Worm (Caenorhabditis elegans) whole organism, L3 larva: ENCODE results near the gene elo-8.

ENCODE experiments used
- R02D3.7 ChIP-seq: fragments of 150-350 bp; optimal IDR thresholded peaks from 2 replicates; lab custom pipeline; 2014; ENCODE audit warnings: missing biosample characterization, missing genetic modification characterization
- ZK546.5 ChIP-seq: sonication (generic microtip); optimal IDR thresholded peaks from 2 replicates; lab custom pipeline; 2017; ENCODE audit warnings: missing biosample characterization, missing genetic modification characterization
- ama-1 ChIP-seq: fragments of 150-350 bp; optimal IDR thresholded peaks from 2 replicates; lab custom pipeline; 2018
- ceh-16 ChIP-seq: sonication (generic microtip); optimal IDR thresholded peaks from 2 replicates; lab custom pipeline; 2017; ENCODE audit warnings: missing biosample characterization, missing genetic modification characterization
- ceh-28 ChIP-seq: fragments of 150-350 bp; optimal IDR thresholded peaks from 2 replicates; lab custom pipeline; 2014; ENCODE audit warnings: missing biosample characterization, missing genetic modification reagents, missing genetic modification characterization
- ceh-9 ChIP-seq: sonication (generic microtip); optimal IDR thresholded peaks from 2 replicates; lab custom pipeline; 2018; ENCODE audit warnings: missing biosample characterization, missing genetic modification characterization
- daf-12 ChIP-seq: fragments of 150-350 bp; optimal IDR thresholded peaks from 2 replicates; lab custom pipeline; 2014; ENCODE audit warnings: missing biosample characterization, missing genetic modification reagents, missing genetic modification characterization
- egl-27 ChIP-seq: sonication (generic microtip); optimal IDR thresholded peaks from 4 replicates; lab custom pipeline; 2017; ENCODE audit warnings: missing biosample characterization, missing genetic modification reagents, missing genetic modification characterization
- elt-2 ChIP-seq: sonication (generic microtip); optimal IDR thresholded peaks from 2 replicates; lab custom pipeline; 2016; ENCODE audit warnings: missing genetic modification reagents, mild to moderate bottlenecking, missing genetic modification characterization, missing compliant biosample characterization
- eor-1 ChIP-seq, 2 experiments: fragments of 150-350 bp; optimal IDR thresholded peaks; 2 replicates each; lab custom pipeline; 2014 to 2018; ENCODE audit warnings: missing biosample characterization in 2 of 2, missing genetic modification characterization in 2 of 2
- fkh-10 ChIP-seq: sonication (generic microtip); optimal IDR thresholded peaks from 2 replicates; lab custom pipeline; 2017; ENCODE audit warnings: missing biosample characterization, missing genetic modification reagents, missing genetic modification characterization
- fkh-2 ChIP-seq: fragments of 150-350 bp; optimal IDR thresholded peaks from 2 replicates; lab custom pipeline; 2014; ENCODE audit warnings: missing biosample characterization, missing genetic modification reagents, missing genetic modification characterization
- fos-1 ChIP-seq: fragments of 150-350 bp; optimal IDR thresholded peaks from 2 replicates; lab custom pipeline; 2014; ENCODE audit warnings: missing biosample characterization, missing genetic modification characterization
- hmg-11 ChIP-seq: sonication (generic microtip); optimal IDR thresholded peaks from 2 replicates; lab custom pipeline; 2016; ENCODE audit warnings: missing genetic modification characterization, missing compliant biosample characterization
- jun-1 ChIP-seq: fragments of 150-350 bp; optimal IDR thresholded peaks from 2 replicates; lab custom pipeline; 2014; ENCODE audit warnings: missing biosample characterization, missing genetic modification reagents, missing genetic modification characterization
- lin-15B ChIP-seq: fragments of 150-350 bp; optimal IDR thresholded peaks from 2 replicates; lab custom pipeline; 2014; ENCODE audit warnings: missing biosample characterization, missing genetic modification characterization
- lin-39 ChIP-seq: fragments of 150-350 bp; optimal IDR thresholded peaks from 2 replicates; lab custom pipeline; 2018; ENCODE audit warnings: missing biosample characterization, missing genetic modification reagents, missing genetic modification characterization
- lsy-12 ChIP-seq: sonication (generic microtip); optimal IDR thresholded peaks from 2 replicates; lab custom pipeline; 2016; ENCODE audit warnings: mild to moderate bottlenecking, missing genetic modification characterization, missing compliant biosample characterization
- mdl-1 ChIP-seq: fragments of 150-350 bp; optimal IDR thresholded peaks from 2 replicates; lab custom pipeline; 2014; ENCODE audit warnings: missing biosample characterization, missing genetic modification characterization
- mml-1 ChIP-seq: fragments of 150-350 bp; sonication (generic microtip); optimal IDR thresholded peaks from 3 replicates; lab custom pipeline; 2014; ENCODE audit warnings: missing biosample characterization, missing genetic modification characterization
- nhr-11 ChIP-seq: fragments of 150-350 bp; optimal IDR thresholded peaks from 2 replicates; lab custom pipeline; 2014; ENCODE audit warnings: missing biosample characterization, missing genetic modification characterization
- nhr-237 ChIP-seq: fragments of 150-350 bp; optimal IDR thresholded peaks from 2 replicates; lab custom pipeline; 2014; ENCODE audit warnings: missing biosample characterization, missing genetic modification characterization
- nhr-25 ChIP-seq: sonication (generic microtip); optimal IDR thresholded peaks from 2 replicates; lab custom pipeline; 2017; ENCODE audit warnings: missing biosample characterization, missing genetic modification characterization
- nhr-28 ChIP-seq: fragments of 150-350 bp; optimal IDR thresholded peaks from 2 replicates; lab custom pipeline; 2014; ENCODE audit warnings: missing biosample characterization, missing genetic modification characterization
- nhr-43 ChIP-seq: sonication (generic microtip); optimal IDR thresholded peaks from 2 replicates; lab custom pipeline; 2016; ENCODE audit warnings: mild to moderate bottlenecking, missing genetic modification characterization, missing compliant biosample characterization; ENCODE audit not compliant: poor library complexity, severe bottlenecking
- nhr-67 ChIP-seq: fragments of 150-350 bp; optimal IDR thresholded peaks from 2 replicates; lab custom pipeline; 2014; ENCODE audit warnings: missing biosample characterization, missing genetic modification characterization
- nhr-76 ChIP-seq: fragments of 150-350 bp; sonication (generic microtip); optimal IDR thresholded peaks from 5 replicates; lab custom pipeline; 2014; ENCODE audit warnings: missing biosample characterization, missing genetic modification characterization
- pha-4 ChIP-seq: fragments of 150-350 bp; optimal IDR thresholded peaks from 2 replicates; lab custom pipeline; 2014; ENCODE audit warnings: missing biosample characterization, missing genetic modification reagents, missing genetic modification characterization
- pqm-1 ChIP-seq: fragments of 150-350 bp; optimal IDR thresholded peaks from 2 replicates; lab custom pipeline; 2017; ENCODE audit warnings: missing biosample characterization, missing genetic modification characterization, inconsistent platforms
- sea-2 ChIP-seq: fragments of 150-350 bp; sonication (generic microtip); optimal IDR thresholded peaks from 4 replicates; lab custom pipeline; 2014; ENCODE audit warnings: missing biosample characterization, missing genetic modification reagents, missing genetic modification characterization
- snpc-4 ChIP-seq: fragments of 150-350 bp; optimal IDR thresholded peaks from 2 replicates; lab custom pipeline; 2014; ENCODE audit warnings: missing biosample characterization, missing genetic modification characterization
- unc-39 ChIP-seq: sonication (generic microtip); optimal IDR thresholded peaks from 4 replicates; lab custom pipeline; 2017; ENCODE audit warnings: missing biosample characterization, missing genetic modification characterization
- zag-1 ChIP-seq: fragments of 150-350 bp; optimal IDR thresholded peaks from 2 replicates; lab custom pipeline; 2014; ENCODE audit warnings: missing biosample characterization, missing genetic modification characterization
- ztf-4 ChIP-seq: fragments of 150-350 bp; optimal IDR thresholded peaks from 2 replicates; lab custom pipeline; 2014; ENCODE audit warnings: missing biosample characterization, missing genetic modification characterization

The elo-8 gene

ce11 chrIII:11231969-11232368 lies at the start of gene elo-8:
Gene elo-8 (minus strand): TSS chrIII:11232069.
- TF ChIP-seq sea-2 (GFP tag; lab: Kevin White, UChicago) = no peak
- TF ChIP-seq fkh-10 (GFP tag; lab: Kevin White, UChicago) = no peak
- TF ChIP-seq lin-39 = no peak
- no peak for TF ChIP-seq mdl-1 (tag; lab: Kevin White, UChicago)
- TF ChIP-seq nhr-67 (tag; lab: Kevin White, UChicago) = no peak
- TF ChIP-seq ZK546.5 (tag; lab: Kevin White, UChicago) = no peak
- TF ChIP-seq snpc-4 (tag; lab: Kevin White, UChicago) = no peak
- TF ChIP-seq pha-4 (tag; lab: Kevin White, UChicago) = no peak
- TF ChIP-seq eor-1 (tag; optimal IDR thresholded peaks at IDR 0.05; lab: Kevin White, UChicago) = no peak
- TF ChIP-seq pqm-1 (tag; lab: Kevin White, UChicago) = no peak

DNA sequence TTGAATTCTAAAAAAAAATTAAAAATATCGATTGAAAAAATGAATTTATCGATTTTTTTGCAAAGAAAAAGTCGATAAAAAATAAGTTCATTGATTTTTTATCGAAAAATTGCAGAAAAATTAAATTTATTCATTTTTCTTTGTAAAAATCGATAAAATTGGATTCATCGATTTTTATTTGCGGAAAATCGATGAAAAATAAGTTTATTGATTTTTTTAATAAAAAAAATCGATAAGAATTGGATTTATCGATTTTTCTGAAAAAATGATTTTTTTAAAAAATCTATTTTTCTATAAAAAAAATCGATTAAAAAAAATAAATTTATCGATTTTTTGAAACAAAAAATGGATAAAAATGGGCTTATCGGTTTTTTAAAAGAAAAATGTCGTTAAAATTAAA lies 48.1 kb upstream of the elo-8 start:
- TF ChIP-seq ztf-4 (tag; lab: Kevin White, UChicago) (no peak), ceh-28 (peak; percentile 97)

DNA sequence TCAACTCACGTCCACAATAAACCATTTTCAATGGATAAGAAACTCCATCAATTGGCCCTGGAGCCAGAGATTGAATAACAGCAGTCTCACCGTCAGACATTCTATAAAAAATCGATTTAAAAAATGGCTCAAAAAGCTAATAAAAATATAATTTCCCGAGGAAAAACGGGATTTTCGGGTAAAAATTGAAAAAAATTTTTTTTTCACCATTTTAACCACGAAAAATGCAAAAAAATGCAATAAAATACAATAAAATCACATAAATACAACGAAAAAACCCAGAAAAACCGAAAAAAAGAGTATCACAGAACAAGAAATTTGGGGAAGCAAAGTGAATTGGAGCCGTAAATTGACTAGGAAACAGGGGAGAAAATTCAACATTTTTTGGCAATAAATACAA lies 46.9 kb upstream of the elo-8 start, which contains the start of gene Y47D3A.21:
TSS of gene Y47D3A.21 (minus strand) at position 101 of the 400 bp plus-strand sequence.
- TF ChIP-seq ztf-4 (tag; lab: Kevin White, UChicago) (no peak), pha-4 (tag; lab: Kevin White, UChicago) (no peak), nhr-237 (tag; lab: Kevin White, UChicago) (no peak), mml-1 (tag; lab: Kevin White, UChicago) (no peak), ceh-28 (no peak), fkh-10 (GFP tag; lab: Kevin White, UChicago) (no peak), ama-1 (no peak), nhr-11 (no peak), ZK546.5 (tag; lab: Kevin White, UChicago) (no peak), nhr-76 (tag; lab: Kevin White, UChicago) (no peak)
- TF ChIP-seq, all 47 proteins: peak for 0

ce11 chrIII:11274590-11275116 lies 42.8 kb upstream of the elo-8 start, which contains the start of gene Y47D3A.20:
Gene Y47D3A.20 (plus strand): TSS chrIII:11275066.
- TF ChIP-seq jun-1 (tag; lab: Kevin White, UChicago) = no peak
- peak; percentile 25 for TF ChIP-seq hmg-11 (tag; lab: Kevin White, UChicago)
- no peak for TF ChIP-seq ama-1
- TF ChIP-seq egl-27 (tag; lab: Kevin White, UChicago) = no peak
- no peak for TF ChIP-seq lin-15B (tag; lab: Kevin White, UChicago)

- TF ChIP-seq hmg-11 (tag; lab: Kevin White, UChicago) (no peak), elt-2 (peak; percentile 17)
- TF ChIP-seq, all 47 proteins: peak for 1
Observed at ce11 chrIII:11270795-11271194, 38.9 kb upstream of the elo-8 start, which contains the start of gene obr-1. Gene obr-1 (minus strand): TSS chrIII:11270895.

- TF ChIP-seq ceh-9 (no peak), hmg-11 (tag; lab: Kevin White, UChicago) (no peak), elt-2 (peak; percentile 38), zag-1 (tag; lab: Kevin White, UChicago) (no peak), nhr-25 (tag; lab: Kevin White, UChicago) (no peak), jun-1 (tag; lab: Kevin White, UChicago) (peak; percentile 5), daf-12 (tag; lab: Kevin White, UChicago) (no peak), lsy-12 (tag; lab: Kevin White, UChicago) (no peak), unc-39 (tag; lab: Kevin White, UChicago) (no peak), nhr-43 (tag; lab: Kevin White, UChicago) (no peak), snpc-4 (tag; lab: Kevin White, UChicago) (no peak), fkh-2 (no peak), ceh-16 (tag; lab: Kevin White, UChicago) (no peak), R02D3.7 (tag; lab: Kevin White, UChicago) (no peak), mdl-1 (tag; lab: Kevin White, UChicago) (no peak), nhr-11 (no peak), fos-1 (tag; lab: Kevin White, UChicago) (no peak), nhr-28 (tag; lab: Kevin White, UChicago) (no peak), pqm-1 (tag; lab: Kevin White, UChicago) (peak; percentile 52), fkh-10 (GFP tag; lab: Kevin White, UChicago) (no peak)
Observed at ce11 chrIII:11269206-11269605, 37.3 kb upstream of the elo-8 start.
